Worm (Caenorhabditis elegans) whole organism, L2 larva: Measurements from ENCODE around the gene F40G9.7.

Experiments
- C34F6.9 ChIP-seq: fragments of 150-350 bp; optimal IDR thresholded peaks from 2 replicates; lab custom pipeline; 2014; ENCODE audit warnings: missing biosample characterization, missing genetic modification characterization
- F13H6.1 ChIP-seq: sonication (generic microtip); optimal IDR thresholded peaks from 2 replicates; lab custom pipeline; 2016; ENCODE audit warnings: missing genetic modification characterization, missing compliant biosample characterization
- Y55F3AM.14 ChIP-seq: fragments of 200-800 bp; sonication (Bioruptor generic); optimal IDR thresholded peaks from 2 replicates; lab custom pipeline; 2018; ENCODE audit warnings: mild to moderate bottlenecking, missing genetic modification characterization, missing compliant biosample characterization
- ZK546.5 ChIP-seq: sonication (generic microtip); optimal IDR thresholded peaks from 2 replicates; lab custom pipeline; 2017; ENCODE audit warnings: missing biosample characterization, missing genetic modification characterization
- alr-1 ChIP-seq: fragments of 150-350 bp; optimal IDR thresholded peaks from 2 replicates; lab custom pipeline; 2014; ENCODE audit warnings: missing biosample characterization, missing genetic modification characterization
- aly-2 ChIP-seq: fragments of 150-350 bp; optimal IDR thresholded peaks from 2 replicates; lab custom pipeline; 2014; ENCODE audit warnings: missing biosample characterization, missing genetic modification characterization
- blmp-1 ChIP-seq: sonication (generic microtip); optimal IDR thresholded peaks from 2 replicates; lab custom pipeline; 2017; ENCODE audit warnings: missing genetic modification characterization, mild to moderate bottlenecking, missing compliant biosample characterization, antibody characterized with exemption, moderate library complexity; ENCODE audit not compliant: insufficient read depth
- ceh-16 ChIP-seq: fragments of 150-350 bp; optimal IDR thresholded peaks from 2 replicates; lab custom pipeline; 2014; ENCODE audit warnings: missing biosample characterization, missing genetic modification characterization
- ceh-82 ChIP-seq: fragments of 150-350 bp; optimal IDR thresholded peaks from 2 replicates; lab custom pipeline; 2014; ENCODE audit warnings: missing biosample characterization, missing genetic modification characterization
- dmd-4 ChIP-seq: sonication (generic microtip); optimal IDR thresholded peaks from 2 replicates; lab custom pipeline; 2017; ENCODE audit warnings: missing biosample characterization, missing genetic modification characterization
- egl-27 ChIP-seq: sonication (generic microtip); optimal IDR thresholded peaks from 3 replicates; lab custom pipeline; 2017; ENCODE audit warnings: missing biosample characterization, missing genetic modification reagents, missing genetic modification characterization
- elt-1 ChIP-seq: fragments of 150-350 bp; optimal IDR thresholded peaks from 2 replicates; lab custom pipeline; 2014; ENCODE audit warnings: missing biosample characterization, missing genetic modification characterization
- fos-1 ChIP-seq: fragments of 150-350 bp; optimal IDR thresholded peaks from 2 replicates; lab custom pipeline; 2014; ENCODE audit warnings: missing biosample characterization, missing genetic modification characterization
- gmeb-1 ChIP-seq: fragments of 150-350 bp; optimal IDR thresholded peaks from 2 replicates; lab custom pipeline; 2014; ENCODE audit warnings: missing biosample characterization, missing genetic modification characterization
- lin-11 ChIP-seq: fragments of 150-350 bp; sonication (generic microtip); optimal IDR thresholded peaks from 2 replicates; lab custom pipeline; 2014; ENCODE audit warnings: missing biosample characterization, missing genetic modification characterization, inconsistent platforms, mixed read lengths
- mab-5 ChIP-seq: fragments of 150-350 bp; optimal IDR thresholded peaks from 2 replicates; lab custom pipeline; 2014; ENCODE audit warnings: missing biosample characterization, missing genetic modification characterization
- nhr-10 ChIP-seq: sonication (generic microtip); optimal IDR thresholded peaks from 2 replicates; lab custom pipeline; 2017; ENCODE audit warnings: missing biosample characterization, missing genetic modification characterization
- nhr-11 ChIP-seq: fragments of 150-350 bp; optimal IDR thresholded peaks from 2 replicates; lab custom pipeline; 2014; ENCODE audit warnings: missing biosample characterization, missing genetic modification characterization
- nhr-12 ChIP-seq: fragments of 150-350 bp; optimal IDR thresholded peaks from 2 replicates; lab custom pipeline; 2014; ENCODE audit warnings: missing biosample characterization, missing genetic modification characterization
- nhr-129 ChIP-seq: fragments of 150-350 bp; optimal IDR thresholded peaks from 2 replicates; lab custom pipeline; 2014; ENCODE audit warnings: missing biosample characterization, missing genetic modification characterization
- nhr-23 ChIP-seq: fragments of 150-350 bp; optimal IDR thresholded peaks from 2 replicates; lab custom pipeline; 2014; ENCODE audit warnings: missing biosample characterization, missing genetic modification reagents, missing genetic modification characterization
- nhr-25 ChIP-seq: fragments of 150-350 bp; sonication (generic microtip); optimal IDR thresholded peaks from 3 replicates; lab custom pipeline; 2014; ENCODE audit warnings: missing biosample characterization, missing genetic modification characterization
- nhr-77 ChIP-seq: fragments of 150-350 bp; optimal IDR thresholded peaks from 2 replicates; lab custom pipeline; 2014; ENCODE audit warnings: missing biosample characterization, missing genetic modification characterization
- skn-1 ChIP-seq: sonication (generic microtip); optimal IDR thresholded peaks from 2 replicates; lab custom pipeline; 2017; ENCODE audit warnings: missing biosample characterization, missing genetic modification characterization
- sma-3 ChIP-seq: sonication (generic microtip); optimal IDR thresholded peaks from 2 replicates; lab custom pipeline; 2016; ENCODE audit warnings: missing genetic modification reagents, missing genetic modification characterization, missing compliant biosample characterization
- sma-9 ChIP-seq, 2 experiments: fragments of 150-350 bp in 1 of 2; sonication (generic microtip) in 1 of 2; optimal IDR thresholded peaks; 2 replicates each; lab custom pipeline; 2014 to 2016; ENCODE audit warnings: missing genetic modification characterization in 2 of 2, mild to moderate bottlenecking in 1 of 2, missing biosample characterization in 1 of 2, missing compliant biosample characterization in 1 of 2, missing genetic modification reagents in 1 of 2, moderate library complexity in 1 of 2
- snpc-4 ChIP-seq: fragments of 150-350 bp; optimal IDR thresholded peaks from 2 replicates; lab custom pipeline; 2014; ENCODE audit warnings: missing biosample characterization, missing genetic modification characterization
- unc-39 ChIP-seq: fragments of 150-350 bp; optimal IDR thresholded peaks from 2 replicates; lab custom pipeline; 2014; ENCODE audit warnings: missing biosample characterization, missing genetic modification characterization
- unc-55 ChIP-seq: fragments of 150-350 bp; sonication (generic microtip); optimal IDR thresholded peaks from 3 replicates; lab custom pipeline; 2014; ENCODE audit warnings: missing biosample characterization, missing genetic modification reagents, missing genetic modification characterization
- unc-62 ChIP-seq: fragments of 150-350 bp; optimal IDR thresholded peaks from 2 replicates; lab custom pipeline; 2014; ENCODE audit warnings: missing biosample characterization, missing genetic modification reagents, missing genetic modification characterization
- ztf-1 ChIP-seq: fragments of 200-800 bp; sonication (Bioruptor generic); conservative IDR thresholded peaks from 2 replicates; pipeline ENCODE4 v1.3.6; 2022; ENCODE audit warnings: missing genetic modification characterization, missing compliant biosample characterization
- ztf-4 ChIP-seq: fragments of 150-350 bp; optimal IDR thresholded peaks from 2 replicates; lab custom pipeline; 2014; ENCODE audit warnings: missing biosample characterization, missing genetic modification characterization

F40G9.7 gene

ce11 chrIII:132118-132517 lies 33.4 kb upstream of the F40G9.7 start, which contains the start of gene pals-22:
pals-22 (plus strand) TSS chrIII:132418.
- TF ChIP-seq nhr-77: no peak
- no peak for TF ChIP-seq ztf-1
- no peak for TF ChIP-seq nhr-25 (tag; lab: Kevin White, UChicago)
- TF ChIP-seq lin-11 (tag; lab: Kevin White, UChicago): no peak
- no peak for TF ChIP-seq sma-3 (GFP tag; lab: Kevin White, UChicago)
- no peak for TF ChIP-seq nhr-10 (tag; lab: Kevin White, UChicago)
- no peak for TF ChIP-seq ztf-4
- TF ChIP-seq, all 48 proteins: peak for 0

ce11 chrIII:134194-134593 lies 31.3 kb upstream of the F40G9.7 start, which contains the start of gene pals-25:
pals-25 (plus strand) TSS chrIII:134494.
- TF ChIP-seq fos-1 (tag; lab: Kevin White, UChicago): no peak
- TF ChIP-seq egl-27 (tag; lab: Kevin White, UChicago): no peak
- no peak for TF ChIP-seq ztf-1
- TF ChIP-seq nhr-23 (tag; lab: Kevin White, UChicago): no peak
- TF ChIP-seq lin-11 (tag; lab: Kevin White, UChicago): no peak
- TF ChIP-seq mab-5: no peak
- no peak for TF ChIP-seq F13H6.1 (tag; lab: Kevin White, UChicago)
- TF ChIP-seq alr-1 (tag; lab: Kevin White, UChicago): no peak
- no peak for TF ChIP-seq skn-1 (tag; lab: Kevin White, UChicago)
- no peak for TF ChIP-seq unc-55 (GFP tag; lab: Kevin White, UChicago)
- no peak for TF ChIP-seq snpc-4 (tag; lab: Kevin White, UChicago)
- no peak for TF ChIP-seq nhr-12
- TF ChIP-seq blmp-1 (tag; lab: Kevin White, UChicago): no peak
- TF ChIP-seq sma-9 (GFP tag; optimal IDR thresholded peaks at IDR 0.05; lab: Kevin White, UChicago): no peak
- no peak for TF ChIP-seq sma-9 (tag; optimal IDR thresholded peaks at IDR 0.05; lab: Kevin White, UChicago)

DNA sequence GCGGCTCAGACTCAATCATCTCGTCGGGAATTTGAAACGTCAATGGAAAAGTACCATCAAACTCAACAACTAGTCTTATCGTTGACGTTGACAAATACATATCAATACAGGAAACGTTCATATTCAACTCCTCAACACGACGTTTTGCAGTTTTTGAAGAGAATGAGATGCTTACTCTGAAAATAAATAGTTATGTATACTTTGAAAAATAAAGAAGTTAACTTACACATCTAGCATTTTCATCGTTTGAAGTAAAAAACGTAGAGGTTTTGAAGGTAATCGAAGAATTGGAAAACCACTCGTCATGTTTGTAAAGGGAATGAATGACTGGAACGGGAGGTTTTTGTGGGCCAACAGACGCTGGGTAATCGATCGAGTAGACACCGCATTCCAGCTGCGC lies 24.6 kb upstream of the F40G9.7 start, which contains the start of gene fbxb-81:
Gene fbxb-81, minus strand, starts transcription at position 314 of the 400 bp plus-strand sequence.
- no peak for TF ChIP-seq ZK546.5 (tag; lab: Kevin White, UChicago)
- no peak for TF ChIP-seq gmeb-1
- no peak for TF ChIP-seq nhr-25 (tag; lab: Kevin White, UChicago)
- no peak for TF ChIP-seq unc-39 (tag; lab: Kevin White, UChicago)
- TF ChIP-seq nhr-23 (tag; lab: Kevin White, UChicago): no peak
- TF ChIP-seq C34F6.9 (tag; lab: Kevin White, UChicago): no peak
- TF ChIP-seq egl-27 (tag; lab: Kevin White, UChicago): no peak
- TF ChIP-seq nhr-129: no peak
- no peak for TF ChIP-seq aly-2 (tag; lab: Kevin White, UChicago)
- TF ChIP-seq ceh-16: no peak
- TF ChIP-seq ceh-82 (tag; lab: Kevin White, UChicago): no peak
- no peak for TF ChIP-seq sma-3 (GFP tag; lab: Kevin White, UChicago)
- no peak for TF ChIP-seq nhr-11 (tag; lab: Kevin White, UChicago)
- no peak for TF ChIP-seq dmd-4
- TF ChIP-seq, all 48 proteins: peak for 0

DNA sequence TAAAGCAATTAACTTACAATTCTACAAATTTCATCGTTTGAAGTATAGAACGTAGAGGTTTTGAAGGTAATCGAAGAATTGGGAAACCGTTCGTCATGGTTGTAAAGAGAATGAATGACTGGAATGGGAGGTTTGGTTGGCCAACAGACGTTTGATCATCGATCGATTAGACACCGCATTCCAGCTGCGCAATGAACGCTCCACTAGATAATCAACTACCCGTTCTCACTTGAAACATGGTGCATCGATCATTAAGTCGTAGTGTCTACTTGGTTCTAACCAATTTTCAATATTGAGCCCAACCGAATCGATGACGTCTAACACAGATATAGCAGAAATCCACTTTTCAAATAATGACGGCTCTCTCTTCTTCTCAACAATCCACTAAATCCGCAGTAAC lies 22.4 kb upstream of the F40G9.7 start, which contains the start of gene fbxb-82:
Gene fbxb-82, minus strand, starts transcription at position 101 of the 400 bp plus-strand sequence.
- TF ChIP-seq sma-9 (GFP tag; optimal IDR thresholded peaks at IDR 0.05; lab: Kevin White, UChicago) (no peak), sma-9 (tag; optimal IDR thresholded peaks at IDR 0.05; lab: Kevin White, UChicago) (no peak), alr-1 (tag; lab: Kevin White, UChicago) (no peak), snpc-4 (tag; lab: Kevin White, UChicago) (no peak)

DNA sequence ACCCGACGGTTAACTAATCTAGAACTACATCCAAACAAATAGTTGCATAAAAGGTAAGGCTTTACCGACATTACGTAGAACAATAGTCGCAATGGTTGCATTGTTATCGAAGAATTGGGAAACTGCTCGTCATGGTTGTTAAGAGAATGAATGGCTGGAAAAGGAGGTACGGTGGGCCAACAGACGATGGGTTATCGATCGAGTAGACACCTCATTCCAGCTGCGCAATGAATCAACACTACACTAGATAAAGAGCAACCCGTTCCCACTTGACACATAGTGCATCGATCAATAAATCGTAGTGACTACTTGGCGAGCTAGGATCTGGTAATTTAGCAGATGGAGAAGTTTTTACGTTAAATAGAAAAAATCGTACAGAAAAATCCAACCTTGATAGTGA lies 20.4 kb upstream of the F40G9.7 start, which contains the start of the genes T17A3.12 and fbxb-83:
Gene T17A3.12, minus strand, starts transcription at position 101 of the 400 bp plus-strand sequence.
Gene fbxb-83, minus strand, starts transcription at position 134 of the 400 bp plus-strand sequence.
- TF ChIP-seq nhr-11 (tag; lab: Kevin White, UChicago) (no peak), nhr-23 (tag; lab: Kevin White, UChicago) (no peak), Y55F3AM.14 (GFP tag; lab: Kevin White, UChicago) (no peak), elt-1 (tag; lab: Kevin White, UChicago) (no peak), sma-3 (GFP tag; lab: Kevin White, UChicago) (no peak), nhr-129 (no peak), fos-1 (tag; lab: Kevin White, UChicago) (no peak), unc-62 (GFP tag; lab: Kevin White, UChicago) (no peak), F13H6.1 (tag; lab: Kevin White, UChicago) (no peak)
